Worm (Caenorhabditis elegans): ENCODE measurements around the gene F14H8.4.
A peak's percentile ranks its signal among the peaks of the same experiment; 100 is the strongest.

DNA sequence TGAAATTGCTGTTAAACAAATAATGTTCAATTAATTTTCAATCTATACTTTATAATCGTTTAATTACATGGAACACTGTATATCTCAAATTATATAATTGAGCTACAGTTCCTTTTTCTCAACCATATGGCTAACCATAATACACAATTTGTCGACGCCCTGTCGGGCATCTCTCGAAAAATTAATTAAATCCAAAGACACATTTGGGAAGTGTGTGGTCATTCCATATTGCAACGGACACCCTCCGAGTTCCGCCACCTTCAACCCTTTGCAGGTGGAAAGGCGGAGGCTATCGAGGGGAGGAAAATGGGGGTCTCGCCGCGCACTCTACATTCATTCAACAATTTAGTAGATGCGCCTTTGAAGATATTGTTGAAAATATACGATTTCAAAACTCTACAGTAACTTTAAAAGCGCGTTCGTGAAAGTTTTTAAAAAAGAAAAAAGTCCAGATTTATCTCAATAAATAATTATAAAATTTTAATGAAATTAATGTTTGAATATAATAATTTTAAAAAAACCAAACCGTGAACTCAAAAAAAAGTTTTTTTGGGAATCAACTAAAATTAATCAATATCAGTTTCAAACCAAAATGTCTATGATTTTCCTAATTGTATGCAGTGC lies 5.4 kb downstream of the F14H8.4 start, which contains the start of gene F14H8.8:
- TF ChIP-seq elt-2 (tag; optimal IDR thresholded peaks at IDR 0.05) = no peak
- no peak for TF ChIP-seq nhr-237 (tag; optimal IDR thresholded peaks at IDR 0.05)
- no peak for TF ChIP-seq nhr-77 (tag; optimal IDR thresholded peaks at IDR 0.05)
- no peak for TF ChIP-seq pha-4 (tag; optimal IDR thresholded peaks at IDR 0.05)
- peak; percentile 32 for TF ChIP-seq nfya-1 (tag; optimal IDR thresholded peaks at IDR 0.05; ENCODE audit: insufficient read depth)
- TF ChIP-seq unc-39 (tag; optimal IDR thresholded peaks at IDR 0.05) = no peak
- TF ChIP-seq lin-39 (tag; optimal IDR thresholded peaks at IDR 0.05) = no peak
- TF ChIP-seq ceh-9 (tag; optimal IDR thresholded peaks at IDR 0.05) = no peak
- TF ChIP-seq fos-1 (tag; optimal IDR thresholded peaks at IDR 0.05) = no peak
- no peak for TF ChIP-seq nhr-76 (tag; optimal IDR thresholded peaks at IDR 0.05)

Measured in whole organism, L3 larva.